Worm (Caenorhabditis elegans): Measurements from ENCODE around the gene ZK856.5.

- TF ChIP-seq ceh-44 (GFP tag; IDR thresholded peaks at IDR 0.05) (no peak), nhr-237 (tag; optimal IDR thresholded peaks at IDR 0.05) (no peak), fos-1 (tag; optimal IDR thresholded peaks at IDR 0.05) (no peak), daf-19 (GFP tag; conservative IDR thresholded peaks at IDR 0.05) (no peak), dpl-1 (GFP tag; optimal IDR thresholded peaks at IDR 0.05) (no peak), ama-1 (optimal IDR thresholded peaks at IDR 0.05) (no peak), daf-12 (tag; optimal IDR thresholded peaks at IDR 0.05) (no peak), mes-2 (tag; optimal IDR thresholded peaks at IDR 0.05; ENCODE audit: poor library complexity, severe bottlenecking) (no peak), zip-11 (GFP tag; IDR thresholded peaks at IDR 0.05) (no peak), pqm-1 (tag; optimal IDR thresholded peaks at IDR 0.05) (no peak), unc-130 (GFP tag; optimal IDR thresholded peaks at IDR 0.05) (no peak), unc-62 (GFP tag; optimal IDR thresholded peaks at IDR 0.05 in 1 of 2) (no peak), unc-62 (tag; optimal IDR thresholded peaks at IDR 0.05) (no peak), ceh-82 (tag; optimal IDR thresholded peaks at IDR 0.05) (no peak), gei-8 (GFP tag; optimal IDR thresholded peaks at IDR 0.05) (no peak)
Observed at ce11 chrV:10225610-10226009, 35.7 kb upstream of the ZK856.5 start, which contains the start of gene daf-36.

All from whole organism, L4 larva.